Worm (Caenorhabditis elegans) whole organism, L2 larva: ENCODE results near the gene cab-1.

Source experiments
- alr-1 ChIP-seq: fragments of 150-350 bp; optimal IDR thresholded peaks from 2 replicates; lab custom pipeline; 2014; ENCODE audit warnings: missing biosample characterization, missing genetic modification characterization
- aly-2 ChIP-seq: fragments of 150-350 bp; optimal IDR thresholded peaks from 2 replicates; lab custom pipeline; 2014; ENCODE audit warnings: missing biosample characterization, missing genetic modification characterization
- crh-2 ChIP-seq: sonication (generic microtip); optimal IDR thresholded peaks from 2 replicates; lab custom pipeline; 2017; ENCODE audit warnings: missing biosample characterization, missing genetic modification characterization
- elt-3 ChIP-seq: sonication (generic microtip); optimal IDR thresholded peaks from 2 replicates; lab custom pipeline; 2017; ENCODE audit warnings: missing biosample characterization, missing genetic modification characterization
- fos-1 ChIP-seq: fragments of 150-350 bp; optimal IDR thresholded peaks from 2 replicates; lab custom pipeline; 2014; ENCODE audit warnings: missing biosample characterization, missing genetic modification characterization
- lin-11 ChIP-seq: fragments of 150-350 bp; sonication (generic microtip); optimal IDR thresholded peaks from 2 replicates; lab custom pipeline; 2014; ENCODE audit warnings: missing biosample characterization, missing genetic modification characterization, inconsistent platforms, mixed read lengths
- lin-39 ChIP-seq: fragments of 150-350 bp; optimal IDR thresholded peaks from 2 replicates; lab custom pipeline; 2014; ENCODE audit warnings: missing biosample characterization, missing genetic modification reagents, missing genetic modification characterization
- nhr-23 ChIP-seq: fragments of 150-350 bp; optimal IDR thresholded peaks from 2 replicates; lab custom pipeline; 2014; ENCODE audit warnings: missing biosample characterization, missing genetic modification reagents, missing genetic modification characterization
- peb-1 ChIP-seq: fragments of 150-350 bp; optimal IDR thresholded peaks from 2 replicates; lab custom pipeline; 2014; ENCODE audit warnings: missing biosample characterization, missing genetic modification characterization
- skn-1 ChIP-seq: sonication (generic microtip); optimal IDR thresholded peaks from 2 replicates; lab custom pipeline; 2017; ENCODE audit warnings: missing biosample characterization, missing genetic modification characterization
- ztf-11 ChIP-seq: sonication (generic microtip); optimal IDR thresholded peaks from 2 replicates; lab custom pipeline; 2017; ENCODE audit warnings: missing biosample characterization, missing genetic modification characterization

ce11 chrX:12221817-12222216 lies 9.1 kb upstream of the cab-1 start, which contains the start of gene cest-9.2:
- TF ChIP-seq elt-3 (no peak), peb-1 (no peak), aly-2 (tag; lab: Kevin White, UChicago) (no peak), ztf-11 (no peak), nhr-23 (no peak), crh-2 (no peak), fos-1 (no peak), alr-1 (tag; lab: Kevin White, UChicago) (no peak), lin-11 (tag; lab: Kevin White, UChicago) (no peak), skn-1 (no peak), lin-39 (tag; lab: Kevin White, UChicago) (no peak)
